Worm (Caenorhabditis elegans) whole organism, L3 larva: ENCODE data around the gene R01H2.1.

ENCODE experiments used
- R02D3.7 ChIP-seq: fragments of 150-350 bp; optimal IDR thresholded peaks from 2 replicates; lab custom pipeline; 2014; ENCODE audit warnings: missing biosample characterization, missing genetic modification characterization
- ZK546.5 ChIP-seq: sonication (generic microtip); optimal IDR thresholded peaks from 2 replicates; lab custom pipeline; 2017; ENCODE audit warnings: missing biosample characterization, missing genetic modification characterization
- ama-1 ChIP-seq: fragments of 150-350 bp; optimal IDR thresholded peaks from 2 replicates; lab custom pipeline; 2018
- ceh-16 ChIP-seq: sonication (generic microtip); optimal IDR thresholded peaks from 2 replicates; lab custom pipeline; 2017; ENCODE audit warnings: missing biosample characterization, missing genetic modification characterization
- ceh-28 ChIP-seq: fragments of 150-350 bp; optimal IDR thresholded peaks from 2 replicates; lab custom pipeline; 2014; ENCODE audit warnings: missing biosample characterization, missing genetic modification reagents, missing genetic modification characterization
- ceh-82 ChIP-seq: fragments of 150-350 bp; optimal IDR thresholded peaks from 2 replicates; lab custom pipeline; 2014; ENCODE audit warnings: missing biosample characterization, missing genetic modification characterization
- ceh-9 ChIP-seq: sonication (generic microtip); optimal IDR thresholded peaks from 2 replicates; lab custom pipeline; 2018; ENCODE audit warnings: missing biosample characterization, missing genetic modification characterization
- daf-12 ChIP-seq: fragments of 150-350 bp; optimal IDR thresholded peaks from 2 replicates; lab custom pipeline; 2014; ENCODE audit warnings: missing biosample characterization, missing genetic modification reagents, missing genetic modification characterization
- egl-27 ChIP-seq: sonication (generic microtip); optimal IDR thresholded peaks from 4 replicates; lab custom pipeline; 2017; ENCODE audit warnings: missing biosample characterization, missing genetic modification reagents, missing genetic modification characterization
- egl-5 ChIP-seq: fragments of 150-350 bp; optimal IDR thresholded peaks from 2 replicates; lab custom pipeline; 2017; ENCODE audit warnings: missing biosample characterization, missing genetic modification reagents, missing genetic modification characterization, inconsistent platforms
- elt-1 ChIP-seq: fragments of 150-350 bp; optimal IDR thresholded peaks from 2 replicates; lab custom pipeline; 2014; ENCODE audit warnings: missing biosample characterization, missing genetic modification characterization
- elt-2 ChIP-seq: sonication (generic microtip); optimal IDR thresholded peaks from 2 replicates; lab custom pipeline; 2016; ENCODE audit warnings: missing genetic modification reagents, mild to moderate bottlenecking, missing genetic modification characterization, missing compliant biosample characterization
- elt-3 ChIP-seq, 3 experiments: fragments of 150-350 bp in 1 of 3; sonication (generic microtip) in 2 of 3; optimal IDR thresholded peaks; 2 replicates in 2 of 3; 4 replicates in 1 of 3; lab custom pipeline; 2014 to 2017; ENCODE audit warnings: missing biosample characterization in 3 of 3, missing genetic modification characterization in 3 of 3
- eor-1 ChIP-seq, 2 experiments: fragments of 150-350 bp; optimal IDR thresholded peaks; 2 replicates each; lab custom pipeline; 2014 to 2018; ENCODE audit warnings: missing biosample characterization in 2 of 2, missing genetic modification characterization in 2 of 2
- fkh-10 ChIP-seq: sonication (generic microtip); optimal IDR thresholded peaks from 2 replicates; lab custom pipeline; 2017; ENCODE audit warnings: missing biosample characterization, missing genetic modification reagents, missing genetic modification characterization
- fkh-2 ChIP-seq: fragments of 150-350 bp; optimal IDR thresholded peaks from 2 replicates; lab custom pipeline; 2014; ENCODE audit warnings: missing biosample characterization, missing genetic modification reagents, missing genetic modification characterization
- hmg-11 ChIP-seq: sonication (generic microtip); optimal IDR thresholded peaks from 2 replicates; lab custom pipeline; 2016; ENCODE audit warnings: missing genetic modification characterization, missing compliant biosample characterization
- jun-1 ChIP-seq: fragments of 150-350 bp; optimal IDR thresholded peaks from 2 replicates; lab custom pipeline; 2014; ENCODE audit warnings: missing biosample characterization, missing genetic modification reagents, missing genetic modification characterization
- lin-15B ChIP-seq: fragments of 150-350 bp; optimal IDR thresholded peaks from 2 replicates; lab custom pipeline; 2014; ENCODE audit warnings: missing biosample characterization, missing genetic modification characterization
- lin-39 ChIP-seq: fragments of 150-350 bp; optimal IDR thresholded peaks from 2 replicates; lab custom pipeline; 2018; ENCODE audit warnings: missing biosample characterization, missing genetic modification reagents, missing genetic modification characterization
- lsy-12 ChIP-seq: sonication (generic microtip); optimal IDR thresholded peaks from 2 replicates; lab custom pipeline; 2016; ENCODE audit warnings: mild to moderate bottlenecking, missing genetic modification characterization, missing compliant biosample characterization
- mdl-1 ChIP-seq: fragments of 150-350 bp; optimal IDR thresholded peaks from 2 replicates; lab custom pipeline; 2014; ENCODE audit warnings: missing biosample characterization, missing genetic modification characterization
- mml-1 ChIP-seq: fragments of 150-350 bp; sonication (generic microtip); optimal IDR thresholded peaks from 3 replicates; lab custom pipeline; 2014; ENCODE audit warnings: missing biosample characterization, missing genetic modification characterization
- nfya-1 ChIP-seq: sonication (generic microtip); optimal IDR thresholded peaks from 2 replicates; lab custom pipeline; 2017; ENCODE audit warnings: missing genetic modification characterization, mild to moderate bottlenecking, missing compliant biosample characterization, antibody characterized with exemption, moderate library complexity; ENCODE audit not compliant: insufficient read depth
- nhr-11 ChIP-seq: fragments of 150-350 bp; optimal IDR thresholded peaks from 2 replicates; lab custom pipeline; 2014; ENCODE audit warnings: missing biosample characterization, missing genetic modification characterization
- nhr-12 ChIP-seq: fragments of 150-350 bp; optimal IDR thresholded peaks from 2 replicates; lab custom pipeline; 2014; ENCODE audit warnings: missing biosample characterization, missing genetic modification characterization
- nhr-23 ChIP-seq: fragments of 150-350 bp; optimal IDR thresholded peaks from 2 replicates; lab custom pipeline; 2014; ENCODE audit warnings: missing biosample characterization, missing genetic modification reagents, missing genetic modification characterization
- nhr-25 ChIP-seq: sonication (generic microtip); optimal IDR thresholded peaks from 2 replicates; lab custom pipeline; 2017; ENCODE audit warnings: missing biosample characterization, missing genetic modification characterization
- nhr-28 ChIP-seq: fragments of 150-350 bp; optimal IDR thresholded peaks from 2 replicates; lab custom pipeline; 2014; ENCODE audit warnings: missing biosample characterization, missing genetic modification characterization
- nhr-43 ChIP-seq: sonication (generic microtip); optimal IDR thresholded peaks from 2 replicates; lab custom pipeline; 2016; ENCODE audit warnings: mild to moderate bottlenecking, missing genetic modification characterization, missing compliant biosample characterization; ENCODE audit not compliant: poor library complexity, severe bottlenecking
- nhr-67 ChIP-seq: fragments of 150-350 bp; optimal IDR thresholded peaks from 2 replicates; lab custom pipeline; 2014; ENCODE audit warnings: missing biosample characterization, missing genetic modification characterization
- nhr-76 ChIP-seq: fragments of 150-350 bp; sonication (generic microtip); optimal IDR thresholded peaks from 5 replicates; lab custom pipeline; 2014; ENCODE audit warnings: missing biosample characterization, missing genetic modification characterization
- nhr-77 ChIP-seq: fragments of 150-350 bp; optimal IDR thresholded peaks from 2 replicates; lab custom pipeline; 2014; ENCODE audit warnings: missing biosample characterization, missing genetic modification characterization
- pha-4 ChIP-seq: fragments of 150-350 bp; optimal IDR thresholded peaks from 2 replicates; lab custom pipeline; 2014; ENCODE audit warnings: missing biosample characterization, missing genetic modification reagents, missing genetic modification characterization
- pqm-1 ChIP-seq: fragments of 150-350 bp; optimal IDR thresholded peaks from 2 replicates; lab custom pipeline; 2017; ENCODE audit warnings: missing biosample characterization, missing genetic modification characterization, inconsistent platforms
- sea-2 ChIP-seq: fragments of 150-350 bp; sonication (generic microtip); optimal IDR thresholded peaks from 4 replicates; lab custom pipeline; 2014; ENCODE audit warnings: missing biosample characterization, missing genetic modification reagents, missing genetic modification characterization
- skn-1 ChIP-seq: fragments of 150-350 bp; optimal IDR thresholded peaks from 2 replicates; lab custom pipeline; 2014; ENCODE audit warnings: missing biosample characterization, missing genetic modification characterization
- snpc-4 ChIP-seq: fragments of 150-350 bp; optimal IDR thresholded peaks from 2 replicates; lab custom pipeline; 2014; ENCODE audit warnings: missing biosample characterization, missing genetic modification characterization
- tbx-2 ChIP-seq: sonication (generic microtip); optimal IDR thresholded peaks from 2 replicates; lab custom pipeline; 2016; ENCODE audit warnings: mild to moderate bottlenecking, missing genetic modification characterization, missing compliant biosample characterization
- unc-39 ChIP-seq: sonication (generic microtip); optimal IDR thresholded peaks from 4 replicates; lab custom pipeline; 2017; ENCODE audit warnings: missing biosample characterization, missing genetic modification characterization
- unc-62 ChIP-seq: fragments of 150-350 bp; sonication (generic microtip); optimal IDR thresholded peaks from 4 replicates; lab custom pipeline; 2014; ENCODE audit warnings: missing biosample characterization, missing genetic modification reagents, missing genetic modification characterization
- zag-1 ChIP-seq: fragments of 150-350 bp; optimal IDR thresholded peaks from 2 replicates; lab custom pipeline; 2014; ENCODE audit warnings: missing biosample characterization, missing genetic modification characterization
- ztf-11 ChIP-seq: fragments of 150-350 bp; optimal IDR thresholded peaks from 2 replicates; lab custom pipeline; 2014; ENCODE audit warnings: missing biosample characterization, missing genetic modification characterization
- ztf-4 ChIP-seq: fragments of 150-350 bp; optimal IDR thresholded peaks from 2 replicates; lab custom pipeline; 2014; ENCODE audit warnings: missing biosample characterization, missing genetic modification characterization

Gene R01H2.1

ce11 chrIII:7068520-7069113 is 5.9 kb downstream of the R01H2.1 start, which contains the start of the genes ubc-18 and R01H2.8 (continued):
- TF ChIP-seq ceh-9 (tag; lab: Kevin White, UChicago) (no peak), eor-1 (tag; optimal IDR thresholded peaks at IDR 0.05; lab: Kevin White, UChicago) (no peak), nhr-77 (tag; lab: Kevin White, UChicago) (no peak), nhr-43 (tag; lab: Kevin White, UChicago) (no peak)
- TF ChIP-seq, all 47 proteins: peak for 6

DNA sequence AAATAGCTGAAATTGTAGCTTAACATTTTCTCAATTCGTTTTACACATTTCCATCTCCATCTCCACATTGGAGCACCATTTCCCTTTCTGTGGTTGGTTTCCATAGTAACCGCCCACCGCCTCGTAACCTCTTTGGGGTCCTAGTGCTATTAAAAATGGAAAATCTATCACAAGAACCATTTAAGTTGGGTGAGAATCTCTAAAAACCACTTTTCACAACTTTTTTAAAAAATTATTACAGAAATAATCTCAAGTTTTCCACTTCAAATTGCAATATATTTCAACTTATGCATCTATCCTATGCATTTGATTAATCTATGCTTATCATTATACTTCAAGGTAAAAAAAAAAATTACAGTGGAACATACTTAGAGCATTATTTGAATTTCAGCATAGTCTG is 7.3 kb downstream of the R01H2.1 start, which contains the start of gene tmem-17:
Gene tmem-17, plus strand, starts transcription at position 301 of the 400 bp plus-strand sequence.
- TF ChIP-seq eor-1 (tag; optimal IDR thresholded peaks at IDR 0.05; lab: Kevin White, UChicago) (no peak), pha-4 (no peak), ama-1 (lab: Kevin White, UChicago) (no peak), elt-2 (no peak), mdl-1 (no peak), unc-62 (no peak), nhr-23 (no peak), zag-1 (tag; lab: Kevin White, UChicago) (no peak)

ce11 chrIII:7072452-7072851 is 9.8 kb downstream of the R01H2.1 start, which contains the start of gene lin-37:
lin-37 (minus strand) TSS chrIII:7072552.
- no peak for TF ChIP-seq egl-27 (tag; lab: Kevin White, UChicago)
- no peak for TF ChIP-seq jun-1 (tag; lab: Kevin White, UChicago)
- no peak for TF ChIP-seq daf-12 (tag; lab: Kevin White, UChicago)
- TF ChIP-seq ceh-28 (tag; lab: Kevin White, UChicago) = no peak
- no peak for TF ChIP-seq elt-3 (tag; optimal IDR thresholded peaks at IDR 0.05; lab: Kevin White, UChicago)
- no peak for TF ChIP-seq pqm-1
- TF ChIP-seq egl-5 (tag; lab: Kevin White, UChicago) = no peak
- no peak for TF ChIP-seq nfya-1 (tag; lab: Kevin White, UChicago)
- no peak for TF ChIP-seq zag-1 (tag; lab: Kevin White, UChicago)
- TF ChIP-seq nhr-67 (tag; lab: Kevin White, UChicago) = no peak

- TF ChIP-seq skn-1 (tag; lab: Kevin White, UChicago) = no peak
- TF ChIP-seq fkh-10 = no peak
- no peak for TF ChIP-seq lsy-12
- no peak for TF ChIP-seq ztf-11 (tag; lab: Kevin White, UChicago)
- no peak for TF ChIP-seq tbx-2 (tag; lab: Kevin White, UChicago)
- no peak for TF ChIP-seq sea-2 (GFP tag; lab: Kevin White, UChicago)
- no peak for TF ChIP-seq ceh-16 (tag; lab: Kevin White, UChicago)
- TF ChIP-seq hmg-11 = no peak
- TF ChIP-seq elt-1 = no peak
- no peak for TF ChIP-seq snpc-4
- TF ChIP-seq nhr-43 (tag; lab: Kevin White, UChicago) = no peak
- peak; percentile 53 for TF ChIP-seq nfya-1 (tag; lab: Kevin White, UChicago)
- TF ChIP-seq elt-3 (tag; optimal IDR thresholded peaks at IDR 0.05; lab: Kevin White, UChicago) = no peak
- TF ChIP-seq nhr-11 (tag; lab: Kevin White, UChicago) = no peak
- TF ChIP-seq nhr-12 (tag; lab: Kevin White, UChicago) = no peak
- TF ChIP-seq ztf-4 = no peak
- no peak for TF ChIP-seq nhr-28
- TF ChIP-seq nhr-77 (tag; lab: Kevin White, UChicago) = no peak
- no peak for TF ChIP-seq eor-1 (tag; optimal IDR thresholded peaks at IDR 0.05; lab: Kevin White, UChicago)
- no peak for TF ChIP-seq nhr-76 (tag; lab: Kevin White, UChicago)
- TF ChIP-seq ZK546.5 = no peak
- TF ChIP-seq nhr-67 (tag; lab: Kevin White, UChicago) = no peak
- TF ChIP-seq nhr-25 (tag; lab: Kevin White, UChicago) = peak; percentile 14
- TF ChIP-seq zag-1 (tag; lab: Kevin White, UChicago) = no peak
- TF ChIP-seq lin-39 (tag; lab: Kevin White, UChicago) = peak; percentile 9
- TF ChIP-seq pqm-1 = no peak
- TF ChIP-seq mml-1 = no peak
- TF ChIP-seq R02D3.7 (tag; lab: Kevin White, UChicago) = peak; percentile 16
- TF ChIP-seq pha-4 = peak; percentile 63
- no peak for TF ChIP-seq ceh-28 (tag; lab: Kevin White, UChicago)
- no peak for TF ChIP-seq fkh-2 (tag; lab: Kevin White, UChicago)
- peak; percentile 20 for TF ChIP-seq elt-2
- no peak for TF ChIP-seq unc-62
- TF ChIP-seq lin-15B (tag; lab: Kevin White, UChicago) = peak; percentile 62
- no peak for TF ChIP-seq jun-1 (tag; lab: Kevin White, UChicago)
- TF ChIP-seq nhr-23 = peak; percentile 34
- TF ChIP-seq ceh-82 (tag; lab: Kevin White, UChicago) = no peak
- no peak for TF ChIP-seq ama-1 (lab: Kevin White, UChicago)
- no peak for TF ChIP-seq unc-39 (tag; lab: Kevin White, UChicago)
Observed at ce11 chrIII:7073801-7074386, 11.2 kb downstream of the R01H2.1 start, which contains the start of gene ZK418.5. ZK418.5 (minus strand) TSS chrIII:7073851.
